Worm (Caenorhabditis elegans): ENCODE measurements around the gene B0393.7.

DNA sequence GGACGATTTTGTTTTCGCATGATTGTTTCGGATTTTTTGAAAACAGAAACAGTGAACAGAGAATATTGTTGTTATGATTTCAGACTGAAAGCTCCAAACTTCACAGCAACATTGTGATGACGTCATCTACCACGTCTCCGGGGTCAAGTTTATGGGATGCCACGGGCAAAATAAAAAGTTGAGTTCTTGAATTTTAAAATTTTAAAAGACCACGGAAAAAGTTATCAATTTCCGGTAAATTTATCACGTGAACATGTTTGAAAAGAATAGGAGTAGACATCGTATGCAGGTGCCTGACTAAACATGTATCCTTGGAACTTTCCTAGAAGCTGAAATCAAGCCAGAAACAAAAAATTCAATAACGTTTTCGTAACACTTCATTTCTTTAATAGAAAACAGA lies 14.4 kb downstream of the B0393.7 start, which contains the start of gene B0393.4:
- TF ChIP-seq elt-2 (tag; optimal IDR thresholded peaks at IDR 0.05): no peak
- no peak for TF ChIP-seq fkh-10 (GFP tag; optimal IDR thresholded peaks at IDR 0.05)
- TF ChIP-seq ama-1 (optimal IDR thresholded peaks at IDR 0.05): no peak
- no peak for TF ChIP-seq dve-1 (tag; optimal IDR thresholded peaks at IDR 0.05)
- TF ChIP-seq pha-4 (tag; optimal IDR thresholded peaks at IDR 0.05): no peak
- TF ChIP-seq ceh-24 (tag; optimal IDR thresholded peaks at IDR 0.05): no peak
- TF ChIP-seq pha-2 (tag; optimal IDR thresholded peaks at IDR 0.05): no peak
- TF ChIP-seq elt-4 (tag; optimal IDR thresholded peaks at IDR 0.05): no peak
- no peak for TF ChIP-seq ceh-19 (GFP tag; optimal IDR thresholded peaks at IDR 0.05)
- no peak for TF ChIP-seq ceh-34 (tag; optimal IDR thresholded peaks at IDR 0.05)

Measured in whole organism, late embryonic.